Worm (Caenorhabditis elegans): ENCODE data around the gene Y42A5A.5.

Gene Y42A5A.5

ce11 chrV:11061887-11062286 is 47.7 kb downstream of the Y42A5A.5 start:
- TF ChIP-seq klf-2 (GFP tag; conservative IDR thresholded peaks at IDR 0.05), result no peak
- TF ChIP-seq tab-1 (GFP tag; IDR thresholded peaks at IDR 0.05), result no peak
- TF ChIP-seq ref-1 (GFP tag; conservative IDR thresholded peaks at IDR 0.05), result no peak
- TF ChIP-seq flt-1 (GFP tag; IDR thresholded peaks at IDR 0.05), result no peak
- TF ChIP-seq med-1 (GFP tag; optimal IDR thresholded peaks at IDR 0.05; ENCODE audit: insufficient read depth), result no peak

ce11 chrV:11060239-11060984 is 49.1 kb downstream of the Y42A5A.5 start, which contains the start of gene T04C12.11:
Gene T04C12.11 (minus strand): TSS chrV:11060289.
- TF ChIP-seq klf-2 (GFP tag; conservative IDR thresholded peaks at IDR 0.05), result no peak
- TF ChIP-seq tab-1 (GFP tag; IDR thresholded peaks at IDR 0.05), result no peak
- no peak for TF ChIP-seq flt-1 (GFP tag; IDR thresholded peaks at IDR 0.05)
- TF ChIP-seq cog-1 (tag; optimal IDR thresholded peaks at IDR 0.05), result no peak
- no peak for TF ChIP-seq ztf-23 (GFP tag; IDR thresholded peaks at IDR 0.05)

- TF ChIP-seq tab-1 (GFP tag; IDR thresholded peaks at IDR 0.05), result no peak
- no peak for TF ChIP-seq ztf-29 (GFP tag; IDR thresholded peaks at IDR 0.05)
- TF ChIP-seq cog-1 (tag; optimal IDR thresholded peaks at IDR 0.05), result no peak
- TF ChIP-seq klf-2 (GFP tag; conservative IDR thresholded peaks at IDR 0.05), result no peak
- no peak for TF ChIP-seq T22C8.4 (GFP tag; IDR thresholded peaks at IDR 0.05)
- TF ChIP-seq ztf-23 (GFP tag; IDR thresholded peaks at IDR 0.05), result no peak
- TF ChIP-seq ref-1 (GFP tag; conservative IDR thresholded peaks at IDR 0.05), result no peak
- no peak for TF ChIP-seq med-1 (GFP tag; optimal IDR thresholded peaks at IDR 0.05; ENCODE audit: insufficient read depth)
- no peak for TF ChIP-seq flt-1 (GFP tag; IDR thresholded peaks at IDR 0.05)
Observed at ce11 chrV:11059180-11059579, 50.4 kb downstream of the Y42A5A.5 start, which contains the start of gene T04C12.1. Gene T04C12.1 (minus strand): TSS chrV:11059269.
